Worm (Caenorhabditis elegans) whole organism, L2 larva: Measurements from ENCODE around the gene mif-1.

Experiments
- ceh-16 ChIP-seq: fragments of 150-350 bp; optimal IDR thresholded peaks from 2 replicates; lab custom pipeline; 2014; ENCODE audit warnings: missing biosample characterization, missing genetic modification characterization
- elt-3 ChIP-seq: sonication (generic microtip); optimal IDR thresholded peaks from 2 replicates; lab custom pipeline; 2017; ENCODE audit warnings: missing biosample characterization, missing genetic modification characterization
- lin-13 ChIP-seq: fragments of 150-350 bp; optimal IDR thresholded peaks from 2 replicates; lab custom pipeline; 2014; ENCODE audit warnings: missing biosample characterization, missing genetic modification reagents, missing genetic modification characterization
- lin-39 ChIP-seq: fragments of 150-350 bp; optimal IDR thresholded peaks from 2 replicates; lab custom pipeline; 2014; ENCODE audit warnings: missing biosample characterization, missing genetic modification reagents, missing genetic modification characterization
- lsy-2 ChIP-seq, 2 experiments: fragments of 150-350 bp in 1 of 2; sonication (generic microtip) in 1 of 2; optimal IDR thresholded peaks; 2 replicates each; lab custom pipeline; 2014 to 2017; ENCODE audit warnings: missing biosample characterization in 2 of 2, missing genetic modification characterization in 2 of 2
- nhr-11 ChIP-seq: fragments of 150-350 bp; optimal IDR thresholded peaks from 2 replicates; lab custom pipeline; 2014; ENCODE audit warnings: missing biosample characterization, missing genetic modification characterization
- nhr-12 ChIP-seq: fragments of 150-350 bp; optimal IDR thresholded peaks from 2 replicates; lab custom pipeline; 2014; ENCODE audit warnings: missing biosample characterization, missing genetic modification characterization
- snpc-4 ChIP-seq: fragments of 150-350 bp; optimal IDR thresholded peaks from 2 replicates; lab custom pipeline; 2014; ENCODE audit warnings: missing biosample characterization, missing genetic modification characterization

ce11 chrIII:11853533-11853932 is 5.6 kb downstream of the mif-1 start:
- TF ChIP-seq snpc-4 (no peak), lsy-2 (tag; optimal IDR thresholded peaks at IDR 0.05; lab: Kevin White, UChicago) (no peak), nhr-11 (no peak), lin-13 (GFP tag; lab: Kevin White, UChicago) (no peak), elt-3 (no peak), nhr-12 (tag; lab: Kevin White, UChicago) (no peak), ceh-16 (no peak), lin-39 (no peak)
